Worm (Caenorhabditis elegans): ENCODE data around the gene F09C6.14.

The F09C6.14 gene

ce11 chrV:16927345-16927744, 46.6 kb downstream of the F09C6.14 start, which contains the start of gene Y102A5C.36:
Gene Y102A5C.36 (minus strand): TSS chrV:16927445.
- TF ChIP-seq tbx-2 (tag; optimal IDR thresholded peaks at IDR 0.05) (no peak), lir-3 (tag; optimal IDR thresholded peaks at IDR 0.05; ENCODE audit: poor library complexity) (no peak), sptf-1 (tag; optimal IDR thresholded peaks at IDR 0.05) (no peak), nhr-47 (tag; optimal IDR thresholded peaks at IDR 0.05) (no peak), ama-1 (optimal IDR thresholded peaks at IDR 0.05) (no peak), mab-9 (GFP tag; IDR thresholded peaks at IDR 0.05) (no peak), nhr-11 (tag; optimal IDR thresholded peaks at IDR 0.05) (no peak)

All from whole organism, L1 larva.